Worm (Caenorhabditis elegans): Measurements from ENCODE around the gene K09F6.15.

- TF ChIP-seq nhr-42 (GFP tag; IDR thresholded peaks at IDR 0.05), result no peak
- no peak for TF ChIP-seq egl-43 (GFP tag; IDR thresholded peaks at IDR 0.05)
- TF ChIP-seq Y5F2A.4 (GFP tag; optimal IDR thresholded peaks at IDR 0.05), result no peak
Observed at ce11 chrII:2320097-2320496, 42.8 kb upstream of the K09F6.15 start, which contains the start of gene ZK1240.3.

All from whole organism, L4 larva.